Fruit fly (Drosophila melanogaster): Measurements from ENCODE around the gene Atg8a.
A peak's percentile ranks its signal among the peaks of the same experiment; 100 is the strongest.

Gene Atg8a

dm6 chrX:10764206-10764605 lies 3.9 kb downstream of the Atg8a start, which contains the start of gene Tango5 (continued):
- TF ChIP-seq CG1603 (tag; optimal IDR thresholded peaks at IDR 0.05) (peak; percentile 83), CG3995 (GFP tag; optimal IDR thresholded peaks at IDR 0.05) (peak; percentile 45), p53 (GFP tag; optimal IDR thresholded peaks at IDR 0.05) (peak; percentile 11), tll (GFP tag; optimal IDR thresholded peaks at IDR 0.05) (peak in 1 of 2 experiments; percentile 34), CG6791 (GFP tag; IDR thresholded peaks at IDR 0.05; ENCODE audit: partially characterized antibody) (0 out of 3 replicates have a peak, but pooled peaks have one; percentile 34), D (optimal IDR thresholded peaks at IDR 0.05) (peak; percentile 22), D (GFP tag; optimal IDR thresholded peaks at IDR 0.05) (no peak), CG14860 (GFP tag; IDR thresholded peaks at IDR 0.05; ENCODE audit: partially characterized antibody) (0 out of 3 replicates have a peak, but pooled peaks have one; percentile 17), CG3065 (GFP tag; optimal IDR thresholded peaks at IDR 0.05) (no peak), tx (GFP tag; optimal IDR thresholded peaks at IDR 0.05) (no peak), sna (GFP tag; IDR thresholded peaks at IDR 0.05; ENCODE audit: partially characterized antibody) (peak; percentile 56; the same call in 1 of the 2 replicates), hkb (optimal IDR thresholded peaks at IDR 0.05) (peak; percentile 89), hkb (GFP tag; IDR thresholded peaks at IDR 0.05) (no peak), nmo (GFP tag; optimal IDR thresholded peaks at IDR 0.05) (peak; percentile 69), CG33213 (GFP tag; optimal IDR thresholded peaks at IDR 0.05) (peak; percentile 58), CG10147 (GFP tag; optimal IDR thresholded peaks at IDR 0.05) (peak; percentile 31), CG17912 (GFP tag; optimal IDR thresholded peaks at IDR 0.05) (no peak), CG15601 (tag; optimal IDR thresholded peaks at IDR 0.05) (peak; percentile 42), Opbp (GFP tag; IDR thresholded peaks at IDR 0.05; ENCODE audit: partially characterized antibody) (peak; percentile 66; the same call in 1 of the 3 replicates), CG8924 (tag; optimal IDR thresholded peaks at IDR 0.05) (peak; percentile 20), NC2α (GFP tag; optimal IDR thresholded peaks at IDR 0.05) (no peak), gro (GFP tag; optimal IDR thresholded peaks at IDR 0.05) (peak; percentile 47), sug (tag; optimal IDR thresholded peaks at IDR 0.05) (peak; percentile 27), CG12659 (GFP tag; optimal IDR thresholded peaks at IDR 0.05) (peak; percentile 63), CG9727 (GFP tag; optimal IDR thresholded peaks at IDR 0.05) (peak; percentile 32), Dref (GFP tag; IDR thresholded peaks at IDR 0.05) (peak; percentile 49), Deaf1 (tag; optimal IDR thresholded peaks at IDR 0.05) (peak; percentile 1), amos (GFP tag; IDR thresholded peaks at IDR 0.05; ENCODE audit: partially characterized antibody) (peak; percentile 61; the same call in 1 of the 2 replicates), Stat92E (GFP tag; optimal IDR thresholded peaks at IDR 0.05) (peak in 1 of 3 experiments; percentile 52), Trl (optimal IDR thresholded peaks at IDR 0.05) (peak in 1 of 2 experiments; percentile 6), Trl (GFP tag; optimal IDR thresholded peaks at IDR 0.05) (peak; percentile 31), Med (GFP tag) (peak; percentile 48), grau (tag; optimal IDR thresholded peaks at IDR 0.05) (peak; percentile 1), Fer3 (tag; optimal IDR thresholded peaks at IDR 0.05) (no peak), CG13287 (GFP tag; IDR thresholded peaks at IDR 0.05; ENCODE audit: partially characterized antibody) (peak; percentile 67), MESR4 (GFP tag; optimal IDR thresholded peaks at IDR 0.05) (no peak)

- TF ChIP-seq Taf1 (GFP tag; IDR thresholded peaks at IDR 0.05) (no peak), toy (GFP tag; IDR thresholded peaks at IDR 0.05) (no peak), crol (GFP tag; IDR thresholded peaks at IDR 0.05) (peak; percentile 97), CG14014 (GFP tag; IDR thresholded peaks at IDR 0.05) (no peak), Camta (GFP tag; optimal IDR thresholded peaks at IDR 0.05) (no peak), Trl (optimal IDR thresholded peaks at IDR 0.05) (peak; percentile 14 to 48), Trl (GFP tag; optimal IDR thresholded peaks at IDR 0.05) (no peak), CG9215 (GFP tag; IDR thresholded peaks at IDR 0.05) (no peak), slp2 (GFP tag; optimal IDR thresholded peaks at IDR 0.05) (no peak), ro (GFP tag; IDR thresholded peaks at IDR 0.05) (no peak), pan (optimal IDR thresholded peaks at IDR 0.05) (no peak), pan (GFP tag; optimal IDR thresholded peaks at IDR 0.05 in 1 of 2, IDR thresholded peaks at IDR 0.05 in 1 of 2) (no peak), CG13894 (tag; optimal IDR thresholded peaks at IDR 0.05) (peak; percentile 39), ase (GFP tag; IDR thresholded peaks at IDR 0.05) (no peak), Oaz (GFP tag; IDR thresholded peaks at IDR 0.05) (no peak), CG15073 (GFP tag; optimal IDR thresholded peaks at IDR 0.05) (no peak)
Observed at dm6 chrX:10762959-10763883, 4.9 kb downstream of the Atg8a start.
